Fruit fly (Drosophila melanogaster) whole organism, pupa: ENCODE results near the gene CG3505.

Experiments
- CG10348 ChIP-seq: fragments of 200-800 bp; sonication (Bioruptor generic); IDR thresholded peaks from 2 replicates; pipeline ENCODE4 v1.3.6; 2022; ENCODE audit warnings: missing biosample characterization, missing genetic modification characterization
- CG12605 ChIP-seq: fragments of 200-800 bp; sonication (Bioruptor generic); IDR thresholded peaks from 2 replicates; pipeline ENCODE4 v1.3.6; 2022; ENCODE audit warnings: missing biosample characterization, missing genetic modification characterization
- CG13204 ChIP-seq: fragments of 200-800 bp; sonication (Bioruptor generic); optimal IDR thresholded peaks from 2 replicates; lab custom pipeline; 2018; ENCODE audit warnings: missing biosample characterization, mild to moderate bottlenecking, missing genetic modification characterization, moderate library complexity
- CG14655 ChIP-seq: fragments of 200-800 bp; sonication (Bioruptor generic); optimal IDR thresholded peaks from 3 replicates; lab custom pipeline; 2017; ENCODE audit warnings: mild to moderate bottlenecking, missing biosample characterization, missing genetic modification reagents, missing genetic modification characterization
- CG15710 ChIP-seq: fragments of 200-800 bp; sonication (Bioruptor generic); optimal IDR thresholded peaks from 2 replicates; lab custom pipeline; 2018; ENCODE audit warnings: missing biosample characterization, mild to moderate bottlenecking, missing genetic modification characterization, moderate library complexity
- CG17806 ChIP-seq: fragments of 200-800 bp; sonication (Bioruptor generic); optimal IDR thresholded peaks from 2 replicates; lab custom pipeline; 2018; ENCODE audit warnings: missing biosample characterization, mild to moderate bottlenecking, missing genetic modification characterization, moderate library complexity
- CG32121 ChIP-seq: fragments of 200-800 bp; sonication (Bioruptor generic); IDR thresholded peaks from 2 replicates; pipeline ENCODE4 v1.3.6; 2022; ENCODE audit warnings: missing biosample characterization, missing genetic modification characterization
- CG34367 ChIP-seq: fragments of 200-800 bp; sonication (Bioruptor generic); optimal IDR thresholded peaks from 2 replicates; lab custom pipeline; 2018; ENCODE audit warnings: missing biosample characterization, mild to moderate bottlenecking, missing genetic modification characterization
- CG4496 ChIP-seq: fragments of 200-800 bp; sonication (Bioruptor generic); IDR thresholded peaks from 3 replicates; pipeline ENCODE4 v1.3.6; 2022; ENCODE audit warnings: missing biosample characterization, missing genetic modification characterization
- CG8159 ChIP-seq: fragments of 200-800 bp; sonication (Bioruptor generic); optimal IDR thresholded peaks from 3 replicates; lab custom pipeline; 2018; ENCODE audit warnings: missing biosample characterization, mild to moderate bottlenecking, missing genetic modification characterization, moderate library complexity
- CG8301 ChIP-seq: fragments of 200-800 bp; sonication (Bioruptor generic); optimal IDR thresholded peaks from 2 replicates; lab custom pipeline; 2018; ENCODE audit warnings: missing biosample characterization, mild to moderate bottlenecking, missing genetic modification characterization
- CG9948 ChIP-seq: fragments of 200-800 bp; sonication (Bioruptor generic); optimal IDR thresholded peaks from 2 replicates; lab custom pipeline; 2018; ENCODE audit warnings: missing biosample characterization, mild to moderate bottlenecking, missing genetic modification characterization, moderate library complexity
- D1 ChIP-seq: fragments of 200-800 bp; sonication (Bioruptor generic); optimal IDR thresholded peaks from 2 replicates; lab custom pipeline; 2018; ENCODE audit warnings: missing biosample characterization, mild to moderate bottlenecking, missing genetic modification characterization, moderate library complexity
- EcR ChIP-seq: fragments of 200-800 bp; sonication (Bioruptor generic); optimal IDR thresholded peaks from 3 replicates; lab custom pipeline; 2019; ENCODE audit warnings: missing biosample characterization, missing genetic modification characterization, mild to moderate bottlenecking, moderate library complexity, missing genetic modification reagents
- Ets98B ChIP-seq: fragments of 200-800 bp; sonication (Bioruptor generic); IDR thresholded peaks from 2 replicates; pipeline ENCODE4 v1.3.6; 2022; ENCODE audit warnings: missing biosample characterization, missing genetic modification characterization
- Pif1A ChIP-seq: fragments of 200-800 bp; sonication (Bioruptor generic); optimal IDR thresholded peaks from 3 replicates; lab custom pipeline; 2016; ENCODE audit warnings: missing biosample characterization, missing genetic modification characterization
- Pif1B ChIP-seq: fragments of 200-800 bp; sonication (Bioruptor generic); optimal IDR thresholded peaks from 3 replicates; lab custom pipeline; 2016; ENCODE audit warnings: missing biosample characterization, missing genetic modification characterization
- Snoo ChIP-seq: fragments of 200-800 bp; sonication (Bioruptor generic); optimal IDR thresholded peaks from 3 replicates; lab custom pipeline; 2017; ENCODE audit warnings: missing biosample characterization, mild to moderate bottlenecking, missing genetic modification characterization, inconsistent platforms
- fd96Ca ChIP-seq: fragments of 200-800 bp; sonication (Bioruptor generic); IDR thresholded peaks from 3 replicates; pipeline ENCODE4 v1.3.6; 2022; ENCODE audit warnings: missing biosample characterization, missing genetic modification characterization
- gl ChIP-seq: fragments of 200-800 bp; sonication (Bioruptor generic); optimal IDR thresholded peaks from 2 replicates; lab custom pipeline; 2018; ENCODE audit warnings: missing biosample characterization, mild to moderate bottlenecking, missing genetic modification characterization
- rn ChIP-seq: fragments of 200-800 bp; sonication (Bioruptor generic); IDR thresholded peaks from 2 replicates; pipeline ENCODE4 v1.3.6; 2022; ENCODE audit warnings: missing biosample characterization, missing genetic modification characterization

The CG3505 gene

dm6 chr3R:14692971-14693253, 35.7 kb downstream of the CG3505 start:
- TF ChIP-seq gl (tag; lab: Kevin White, UChicago) (no peak), CG13204 (GFP tag; lab: Kevin White, UChicago) (no peak), fd96Ca (GFP tag; lab: Robert Waterston, UW) (no peak), Pif1B (GFP tag; lab: Kevin White, UChicago) (no peak)

dm6 chr3R:14694583-14694982, 37.3 kb downstream of the CG3505 start:
- TF ChIP-seq CG9948 (tag; lab: Kevin White, UChicago) (no peak), CG4496 (GFP tag; lab: Robert Waterston, UW) (no peak), CG10348 (no peak), EcR (GFP tag; lab: Kevin White, UChicago) (no peak)

DNA sequence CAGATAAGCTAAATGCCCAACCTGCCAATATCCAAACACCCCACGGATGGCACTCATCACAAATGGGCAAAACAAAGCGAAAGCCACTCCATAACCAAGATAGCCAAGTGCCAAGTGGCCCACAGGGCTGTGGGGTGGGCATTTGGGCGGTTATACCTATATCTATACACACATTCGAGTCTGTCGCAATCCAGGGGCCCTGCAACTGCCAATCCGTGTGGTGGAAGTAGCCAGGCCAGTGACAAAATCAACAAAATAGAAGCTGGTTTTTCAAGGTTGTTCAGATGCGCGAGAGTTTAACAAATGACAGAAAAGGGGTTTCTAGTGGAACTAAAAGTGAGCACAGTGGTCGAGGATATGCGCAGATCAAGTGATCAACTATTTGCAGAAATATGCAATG, 37.8 kb downstream of the CG3505 start:
- TF ChIP-seq Pif1A: no peak
- no peak for TF ChIP-seq CG8301 (tag; lab: Kevin White, UChicago)
- TF ChIP-seq CG13204 (GFP tag; lab: Kevin White, UChicago): no peak
- no peak for TF ChIP-seq CG15710 (tag; lab: Kevin White, UChicago)
- no peak for TF ChIP-seq Snoo (tag; lab: Kevin White, UChicago)
- TF ChIP-seq CG17806 (tag; lab: Kevin White, UChicago): no peak
- no peak for TF ChIP-seq D1 (tag; lab: Kevin White, UChicago)
- TF ChIP-seq CG10348: no peak
- no peak for TF ChIP-seq EcR (GFP tag; lab: Kevin White, UChicago)
- TF ChIP-seq CG32121 (GFP tag; lab: Robert Waterston, UW): no peak
- TF ChIP-seq CG4496 (GFP tag; lab: Robert Waterston, UW): no peak
- TF ChIP-seq CG34367: no peak
- TF ChIP-seq rn (GFP tag; lab: Robert Waterston, UW): no peak
- no peak for TF ChIP-seq CG12605 (GFP tag; lab: Robert Waterston, UW)
- no peak for TF ChIP-seq CG9948 (tag; lab: Kevin White, UChicago)
- no peak for TF ChIP-seq Pif1B (GFP tag; lab: Kevin White, UChicago)
- no peak for TF ChIP-seq gl (tag; lab: Kevin White, UChicago)
- no peak for TF ChIP-seq CG8159
- no peak for TF ChIP-seq CG14655 (GFP tag; lab: Kevin White, UChicago)

DNA sequence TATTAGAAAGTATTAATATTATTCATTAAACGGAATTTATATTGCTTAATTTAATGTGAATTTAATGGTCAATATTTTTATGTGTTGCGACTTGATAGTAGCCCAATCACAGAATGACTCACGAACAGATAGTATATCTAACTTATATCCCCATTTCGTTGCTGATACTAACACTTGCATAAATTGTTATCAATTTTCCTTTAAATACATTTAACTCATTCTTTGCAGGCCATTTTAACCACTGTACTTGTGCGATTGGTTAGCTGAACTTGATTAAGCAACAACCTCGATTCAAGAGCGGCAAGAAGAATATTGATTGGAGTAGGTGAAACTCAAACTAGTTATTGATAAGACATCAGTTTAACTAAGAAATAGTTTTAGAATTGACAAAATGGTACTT, 38.4 kb downstream of the CG3505 start:
- TF ChIP-seq CG15710 (tag; lab: Kevin White, UChicago): no peak
- TF ChIP-seq CG14655 (GFP tag; lab: Kevin White, UChicago): peak; percentile 27
- TF ChIP-seq Pif1B (GFP tag; lab: Kevin White, UChicago): no peak
- no peak for TF ChIP-seq CG32121 (GFP tag; lab: Robert Waterston, UW)
- TF ChIP-seq CG10348: no peak
- TF ChIP-seq CG8301 (tag; lab: Kevin White, UChicago): no peak

DNA sequence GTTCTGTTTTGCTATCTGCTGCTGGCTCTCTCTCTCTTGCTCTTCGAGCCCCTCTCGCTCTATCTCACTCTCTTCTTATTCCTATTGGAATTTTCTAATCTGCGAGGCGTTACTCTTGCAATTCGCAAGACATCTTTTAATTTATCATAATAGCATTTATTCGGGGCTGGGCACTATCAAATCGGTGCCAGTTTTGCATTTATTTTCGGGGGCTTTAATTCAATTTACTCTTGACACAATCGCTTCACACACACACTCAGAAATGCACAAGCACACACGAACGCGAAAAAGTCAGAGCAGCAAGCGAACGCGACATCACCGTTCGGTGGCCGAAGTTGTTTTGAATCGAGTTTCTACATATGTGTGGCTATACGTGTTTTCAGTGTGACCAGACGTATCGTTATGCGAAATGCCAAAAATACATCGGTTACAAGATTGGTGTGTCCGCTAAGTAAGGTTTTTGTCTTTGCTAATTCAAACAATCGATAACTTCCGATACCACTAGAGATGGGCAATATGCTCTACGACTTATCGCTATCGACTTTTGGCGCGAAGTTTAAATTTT, 39.8 kb downstream of the CG3505 start, which contains the start of gene Meltrin:
Gene Meltrin (minus strand): TSS at position 344 of the 565 bp plus-strand sequence.
- peak; percentile 29 for TF ChIP-seq Pif1B (GFP tag; lab: Kevin White, UChicago)
- TF ChIP-seq fd96Ca (GFP tag; lab: Robert Waterston, UW): no peak
- no peak for TF ChIP-seq Ets98B (GFP tag; lab: Robert Waterston, UW)
- no peak for TF ChIP-seq CG12605 (GFP tag; lab: Robert Waterston, UW)
- peak; percentile 2 for TF ChIP-seq CG8159
- TF ChIP-seq CG14655 (GFP tag; lab: Kevin White, UChicago): no peak
- no peak for TF ChIP-seq Pif1A
- TF ChIP-seq CG8301 (tag; lab: Kevin White, UChicago): no peak
- peak; percentile 20 for TF ChIP-seq CG13204 (GFP tag; lab: Kevin White, UChicago)
- no peak for TF ChIP-seq CG10348
- TF ChIP-seq CG15710 (tag; lab: Kevin White, UChicago): peak; percentile 26
- no peak for TF ChIP-seq gl (tag; lab: Kevin White, UChicago)
- TF ChIP-seq Snoo (tag; lab: Kevin White, UChicago): peak; percentile 45
- peak; percentile 9 for TF ChIP-seq CG34367
- TF ChIP-seq CG4496 (GFP tag; lab: Robert Waterston, UW): no peak
- TF ChIP-seq rn (GFP tag; lab: Robert Waterston, UW): no peak
- TF ChIP-seq CG17806 (tag; lab: Kevin White, UChicago): peak; percentile 1
- peak; percentile 18 for TF ChIP-seq D1 (tag; lab: Kevin White, UChicago)
- no peak for TF ChIP-seq CG9948 (tag; lab: Kevin White, UChicago)
- no peak for TF ChIP-seq CG32121 (GFP tag; lab: Robert Waterston, UW)
- peak; percentile 69 for TF ChIP-seq EcR (GFP tag; lab: Kevin White, UChicago)

DNA sequence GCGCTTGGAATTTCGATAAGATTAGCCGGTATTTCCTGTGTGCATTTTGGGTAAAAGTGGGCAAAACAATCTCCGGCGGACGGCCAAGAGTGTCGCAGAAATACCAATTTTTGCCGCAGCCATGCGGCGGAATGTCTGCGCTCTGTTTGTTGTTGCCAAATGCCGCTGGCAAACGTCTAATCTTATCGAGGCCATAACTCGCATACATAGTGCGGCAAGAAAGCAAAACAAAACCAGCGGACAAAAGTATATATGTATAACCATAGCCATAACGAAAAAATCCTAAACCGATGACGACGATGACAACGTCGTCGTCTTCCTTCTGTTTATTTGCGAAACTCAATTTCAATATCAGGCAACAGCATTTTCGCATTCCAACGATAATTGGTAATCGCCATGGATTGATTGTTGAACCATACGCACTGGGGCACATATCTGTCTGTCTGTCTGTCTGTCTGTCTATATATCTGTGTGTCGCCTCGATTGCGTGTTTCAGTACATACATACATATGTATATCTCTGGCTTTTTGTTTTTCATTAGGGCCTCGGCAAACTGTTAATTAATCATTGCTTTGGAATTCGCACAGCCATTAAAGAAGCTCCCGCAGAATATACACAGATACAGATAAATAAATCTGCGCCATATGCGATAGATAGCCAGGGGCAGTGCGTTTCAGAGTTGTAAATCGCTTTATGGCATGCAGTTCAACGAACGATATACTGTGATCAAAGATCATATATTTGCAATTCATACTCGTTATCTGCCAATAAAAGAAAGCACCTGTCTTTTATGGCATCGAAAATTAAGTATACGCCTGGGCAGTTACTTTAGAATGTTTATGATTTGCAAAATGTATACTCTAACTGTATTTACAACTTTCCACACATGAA, 46.3 kb downstream of the CG3505 start:
- no peak for TF ChIP-seq rn (GFP tag; lab: Robert Waterston, UW)
- TF ChIP-seq EcR (GFP tag; lab: Kevin White, UChicago): peak; percentile 79
